Worm (Caenorhabditis elegans) whole organism, mixed stage, embryonic: Measurements from ENCODE around the gene oac-6.

Experiments
- M03D4.4 ChIP-seq: sonication (generic microtip); optimal IDR thresholded peaks from 2 replicates; lab custom pipeline; 2017; ENCODE audit warnings: mild to moderate bottlenecking, missing genetic modification characterization, missing compliant biosample characterization
- bed-3 ChIP-seq: fragments of 200-800 bp; sonication (Bioruptor generic); optimal IDR thresholded peaks from 3 replicates; lab custom pipeline; 2018; ENCODE audit warnings: mild to moderate bottlenecking, missing genetic modification characterization, moderate library complexity, missing compliant biosample characterization
- blmp-1 ChIP-seq: fragments of 150-350 bp; optimal IDR thresholded peaks from 2 replicates; lab custom pipeline; 2014; ENCODE audit warnings: missing biosample characterization, missing genetic modification characterization
- ceh-39 ChIP-seq: fragments of 150-350 bp; optimal IDR thresholded peaks from 2 replicates; lab custom pipeline; 2014; ENCODE audit warnings: missing biosample characterization, missing genetic modification characterization
- ceh-43 ChIP-seq: fragments of 200-800 bp; sonication (Bioruptor generic); optimal IDR thresholded peaks from 2 replicates; lab custom pipeline; 2018; ENCODE audit warnings: mild to moderate bottlenecking, missing genetic modification characterization, moderate library complexity, missing compliant biosample characterization
- ceh-83 ChIP-seq: fragments of 200-800 bp; sonication (Bioruptor generic); optimal IDR thresholded peaks from 2 replicates; lab custom pipeline; 2018; ENCODE audit warnings: mild to moderate bottlenecking, missing genetic modification characterization, missing compliant biosample characterization
- ces-1 ChIP-seq: fragments of 150-350 bp; optimal IDR thresholded peaks from 2 replicates; lab custom pipeline; 2014; ENCODE audit warnings: missing biosample characterization, missing genetic modification reagents, missing genetic modification characterization
- cnd-1 ChIP-seq: fragments of 200-800 bp; sonication (Bioruptor generic); optimal IDR thresholded peaks from 2 replicates; lab custom pipeline; 2018; ENCODE audit warnings: mild to moderate bottlenecking, missing genetic modification characterization, missing compliant biosample characterization
- drap-1 ChIP-seq: fragments of 200-800 bp; sonication (Bioruptor generic); optimal IDR thresholded peaks from 3 replicates; lab custom pipeline; 2018; ENCODE audit warnings: mild to moderate bottlenecking, missing genetic modification characterization, missing compliant biosample characterization
- elt-1 ChIP-seq: sonication (generic microtip); optimal IDR thresholded peaks from 2 replicates; lab custom pipeline; 2017; ENCODE audit warnings: missing genetic modification characterization, mild to moderate bottlenecking, missing compliant biosample characterization, antibody characterized with exemption, moderate library complexity, borderline replicate concordance; ENCODE audit not compliant: insufficient read depth
- flh-1 ChIP-seq: fragments of 200-800 bp; sonication (Bioruptor generic); optimal IDR thresholded peaks from 2 replicates; lab custom pipeline; 2018; ENCODE audit warnings: mild to moderate bottlenecking, missing genetic modification characterization, moderate library complexity, missing compliant biosample characterization
- ham-2 ChIP-seq: fragments of 200-800 bp; sonication (Bioruptor generic); optimal IDR thresholded peaks from 2 replicates; lab custom pipeline; 2018; ENCODE audit warnings: mild to moderate bottlenecking, missing genetic modification characterization, missing compliant biosample characterization
- hlh-1 ChIP-seq: fragments of 150-350 bp; optimal IDR thresholded peaks from 2 replicates; lab custom pipeline; 2014; ENCODE audit warnings: missing biosample characterization, missing genetic modification reagents, missing genetic modification characterization
- lin-13 ChIP-seq: fragments of 150-350 bp; optimal IDR thresholded peaks from 2 replicates; lab custom pipeline; 2014; ENCODE audit warnings: missing biosample characterization, missing genetic modification characterization
- lin-32 ChIP-seq: fragments of 200-800 bp; sonication (Bioruptor generic); optimal IDR thresholded peaks from 2 replicates; lab custom pipeline; 2018; ENCODE audit warnings: mild to moderate bottlenecking, missing genetic modification characterization, missing compliant biosample characterization
- lsy-2 ChIP-seq: fragments of 150-350 bp; optimal IDR thresholded peaks from 2 replicates; lab custom pipeline; 2014; ENCODE audit warnings: missing biosample characterization, missing genetic modification characterization
- mab-5 ChIP-seq: fragments of 150-350 bp; optimal IDR thresholded peaks from 2 replicates; lab custom pipeline; 2014; ENCODE audit warnings: missing biosample characterization, missing genetic modification characterization
- mep-1 ChIP-seq: fragments of 150-350 bp; optimal IDR thresholded peaks from 2 replicates; lab custom pipeline; 2017; ENCODE audit warnings: missing biosample characterization, missing genetic modification reagents, missing genetic modification characterization, inconsistent platforms
- mls-2 ChIP-seq: sonication (generic microtip); optimal IDR thresholded peaks from 2 replicates; lab custom pipeline; 2016; ENCODE audit warnings: mild to moderate bottlenecking, missing genetic modification characterization, moderate library complexity, missing compliant biosample characterization
- nhr-12 ChIP-seq: fragments of 150-350 bp; optimal IDR thresholded peaks from 2 replicates; lab custom pipeline; 2014; ENCODE audit warnings: missing biosample characterization, missing genetic modification characterization
- nhr-2 ChIP-seq: fragments of 150-350 bp; optimal IDR thresholded peaks from 2 replicates; lab custom pipeline; 2014; ENCODE audit warnings: missing biosample characterization, missing genetic modification characterization
- nhr-237 ChIP-seq: fragments of 150-350 bp; optimal IDR thresholded peaks from 2 replicates; lab custom pipeline; 2014; ENCODE audit warnings: missing biosample characterization, missing genetic modification characterization
- nhr-28 ChIP-seq: fragments of 150-350 bp; optimal IDR thresholded peaks from 2 replicates; lab custom pipeline; 2014; ENCODE audit warnings: missing biosample characterization, missing genetic modification characterization
- nhr-76 ChIP-seq: sonication (generic microtip); optimal IDR thresholded peaks from 2 replicates; lab custom pipeline; 2017; ENCODE audit warnings: missing biosample characterization, missing genetic modification characterization
- pha-4 ChIP-seq: fragments of 150-350 bp; optimal IDR thresholded peaks from 2 replicates; lab custom pipeline; 2018; ENCODE audit warnings: missing biosample characterization, missing genetic modification reagents, missing genetic modification characterization
- sem-2 ChIP-seq: fragments of 200-800 bp; sonication (Bioruptor generic); optimal IDR thresholded peaks from 2 replicates; lab custom pipeline; 2018; ENCODE audit warnings: mild to moderate bottlenecking, missing genetic modification characterization, missing compliant biosample characterization
- snpc-4 ChIP-seq: fragments of 150-350 bp; optimal IDR thresholded peaks from 2 replicates; lab custom pipeline; 2014; ENCODE audit warnings: missing biosample characterization, missing genetic modification characterization
- sptf-1 ChIP-seq: sonication (generic microtip); optimal IDR thresholded peaks from 2 replicates; lab custom pipeline; 2017; ENCODE audit warnings: mild to moderate bottlenecking, missing genetic modification characterization, moderate library complexity, missing compliant biosample characterization
- tbx-8 ChIP-seq: fragments of 200-800 bp; sonication (Bioruptor generic); optimal IDR thresholded peaks from 2 replicates; lab custom pipeline; 2018; ENCODE audit warnings: mild to moderate bottlenecking, missing genetic modification characterization, moderate library complexity, missing compliant biosample characterization
- unc-39 ChIP-seq: fragments of 150-350 bp; optimal IDR thresholded peaks from 2 replicates; lab custom pipeline; 2014; ENCODE audit warnings: missing biosample characterization, missing genetic modification characterization
- zip-8 ChIP-seq: fragments of 150-350 bp; optimal IDR thresholded peaks from 2 replicates; lab custom pipeline; 2014; ENCODE audit warnings: missing biosample characterization, missing genetic modification characterization

Gene oac-6

DNA sequence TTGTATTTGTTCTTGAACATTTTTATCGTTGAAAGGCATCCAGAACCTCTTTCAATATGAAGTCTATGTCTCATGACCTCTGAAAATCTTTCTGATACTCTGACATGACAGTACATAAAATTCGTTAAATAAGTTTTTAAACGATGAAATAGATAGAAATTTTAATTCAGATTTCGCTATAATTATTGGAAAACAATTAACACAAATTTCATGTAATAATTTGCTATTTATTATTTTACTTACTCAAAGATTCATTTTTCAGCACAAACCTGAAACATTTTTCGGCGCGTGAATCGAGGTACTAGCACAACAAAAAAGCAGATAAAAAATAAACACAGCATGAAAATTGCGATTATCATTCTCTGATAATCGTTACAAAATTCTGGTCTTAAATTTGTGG, 36.0 kb upstream of the oac-6 start, which contains the start of gene T13F3.4:
Gene T13F3.4 (minus strand): TSS at position 101 of the 400 bp plus-strand sequence.
- TF ChIP-seq tbx-8 (GFP tag; lab: Kevin White, UChicago) (no peak), ceh-43 (no peak), M03D4.4 (no peak), bed-3 (GFP tag; lab: Kevin White, UChicago) (no peak), sptf-1 (no peak), mls-2 (no peak), mep-1 (no peak), cnd-1 (tag; lab: Kevin White, UChicago) (no peak), lin-32 (no peak), ces-1 (GFP tag; lab: Kevin White, UChicago) (no peak)

DNA sequence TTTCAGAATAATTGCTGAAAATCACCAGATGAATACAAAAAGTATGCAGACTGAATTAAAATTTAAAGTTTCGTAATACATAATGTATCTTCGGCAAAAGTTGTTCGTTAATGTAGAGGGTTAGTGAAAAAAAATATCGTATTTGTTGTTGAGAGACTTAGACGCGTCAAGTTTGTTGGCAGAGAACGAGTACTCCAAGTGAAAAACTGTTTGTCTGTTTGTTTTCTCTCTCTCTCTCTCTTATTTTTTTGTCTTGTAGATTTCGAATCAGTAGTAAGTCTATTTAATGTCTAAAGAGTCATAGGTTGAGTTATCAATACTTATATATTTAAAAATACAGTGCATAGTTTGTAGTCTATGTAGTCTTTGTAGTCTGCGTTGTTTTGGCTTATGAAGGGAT, 33.0 kb upstream of the oac-6 start, which contains the start of the genes fbxa-2 and T13F3.8:
Gene fbxa-2 (minus strand): TSS at position 101 of the 400 bp plus-strand sequence.
Gene T13F3.8 (plus strand): TSS at position 245 of the 400 bp plus-strand sequence.
- TF ChIP-seq ham-2 (GFP tag; lab: Kevin White, UChicago) (no peak), nhr-76 (tag; lab: Kevin White, UChicago) (no peak), lsy-2 (tag; lab: Kevin White, UChicago) (no peak), flh-1 (GFP tag; lab: Kevin White, UChicago) (no peak), mab-5 (no peak), nhr-28 (tag; lab: Kevin White, UChicago) (no peak), ceh-39 (no peak), unc-39 (tag; lab: Kevin White, UChicago) (no peak), hlh-1 (tag; lab: Kevin White, UChicago) (no peak), sem-2 (GFP tag; lab: Kevin White, UChicago) (no peak), blmp-1 (tag; lab: Kevin White, UChicago) (no peak), snpc-4 (tag; lab: Kevin White, UChicago) (no peak), cnd-1 (tag; lab: Kevin White, UChicago) (no peak), zip-8 (tag; lab: Kevin White, UChicago) (no peak), ces-1 (GFP tag; lab: Kevin White, UChicago) (no peak), drap-1 (GFP tag; lab: Kevin White, UChicago) (no peak), bed-3 (GFP tag; lab: Kevin White, UChicago) (no peak), mls-2 (no peak), elt-1 (tag; lab: Kevin White, UChicago) (no peak)

DNA sequence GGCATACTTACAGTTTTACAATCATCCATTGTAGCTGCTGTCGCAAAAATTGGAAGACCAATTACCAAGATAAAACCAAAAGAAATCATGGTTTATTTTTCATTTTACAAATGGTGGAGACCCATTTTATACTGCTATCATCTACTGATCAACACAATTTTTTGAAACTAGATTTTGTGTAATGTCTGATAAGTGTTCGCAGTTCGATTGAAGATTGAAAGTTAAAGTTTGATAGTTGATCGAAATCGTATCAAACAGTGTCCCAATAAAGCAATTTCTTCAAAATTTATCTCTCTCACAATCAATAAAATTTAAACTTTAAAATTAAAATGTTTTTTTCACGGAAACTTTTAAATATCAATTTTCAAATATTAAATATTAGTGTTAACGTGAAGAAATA, 31.4 kb upstream of the oac-6 start, which contains the start of gene T13F3.6:
Gene T13F3.6 (minus strand): TSS at position 101 of the 400 bp plus-strand sequence.
- TF ChIP-seq nhr-76 (tag; lab: Kevin White, UChicago) = no peak

DNA sequence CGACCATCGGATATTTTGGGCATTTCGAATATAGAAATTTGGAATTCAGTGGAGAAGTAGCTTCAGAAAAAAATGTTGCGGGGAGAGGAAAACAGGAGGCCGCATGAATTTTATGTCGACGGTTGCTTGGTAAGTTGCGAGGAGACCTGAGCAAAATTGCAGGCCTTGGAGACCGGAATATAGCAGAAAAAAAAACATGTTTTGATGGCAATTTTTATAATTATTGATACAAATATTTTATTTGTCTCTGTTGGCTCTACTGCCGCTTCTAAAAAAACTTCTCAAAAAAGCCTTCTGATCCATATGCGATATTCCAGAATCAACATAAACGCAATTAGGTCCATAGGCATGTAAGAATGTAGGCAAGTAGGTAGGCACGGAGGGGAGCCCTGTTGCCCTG, 27.2 kb upstream of the oac-6 start, which contains the start of gene pacl-1:
Gene pacl-1 (minus strand): TSS at position 101 of the 400 bp plus-strand sequence.
- TF ChIP-seq elt-1 (tag; lab: Kevin White, UChicago) (no peak), ces-1 (GFP tag; lab: Kevin White, UChicago) (no peak), bed-3 (GFP tag; lab: Kevin White, UChicago) (no peak), sptf-1 (no peak), lin-13 (tag; lab: Kevin White, UChicago) (no peak), lin-32 (no peak), nhr-2 (tag; lab: Kevin White, UChicago) (no peak)

DNA sequence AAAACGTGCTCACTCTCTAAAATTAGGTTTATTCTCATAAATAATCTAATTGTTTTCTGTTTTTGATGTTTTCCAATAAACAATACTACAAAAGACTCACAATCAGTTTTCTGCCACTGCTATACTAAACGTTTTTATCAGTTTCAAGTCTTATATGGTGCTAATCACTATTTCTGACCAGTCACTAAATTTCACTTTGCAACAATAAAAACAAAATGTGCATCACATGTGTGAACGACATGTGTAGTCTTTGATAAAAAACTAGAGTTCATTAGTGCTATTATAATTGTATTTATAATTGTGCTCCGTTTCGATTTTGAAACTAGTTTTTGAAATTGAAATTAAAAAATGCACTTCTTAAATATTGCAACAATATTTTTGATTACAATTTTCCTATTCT, 24.6 kb upstream of the oac-6 start, which contains the start of gene cyp-37B1:
Gene cyp-37B1 (plus strand): TSS at position 199 of the 400 bp plus-strand sequence.
- TF ChIP-seq bed-3 (GFP tag; lab: Kevin White, UChicago) = no peak
- no peak for TF ChIP-seq nhr-12 (tag; lab: Kevin White, UChicago)
- no peak for TF ChIP-seq ceh-43
- TF ChIP-seq nhr-28 (tag; lab: Kevin White, UChicago) = no peak
- TF ChIP-seq hlh-1 (tag; lab: Kevin White, UChicago) = no peak
- TF ChIP-seq nhr-237 (tag; lab: Kevin White, UChicago) = no peak
- TF ChIP-seq ham-2 (GFP tag; lab: Kevin White, UChicago) = no peak
- TF ChIP-seq lsy-2 (tag; lab: Kevin White, UChicago) = no peak
- no peak for TF ChIP-seq flh-1 (GFP tag; lab: Kevin White, UChicago)
- no peak for TF ChIP-seq snpc-4 (tag; lab: Kevin White, UChicago)
- TF ChIP-seq pha-4 (tag; lab: Kevin White, UChicago) = no peak
- TF ChIP-seq ceh-83 (GFP tag; lab: Kevin White, UChicago) = no peak
- TF ChIP-seq, all 35 proteins: peak for 0
